Fruit fly (Drosophila melanogaster) whole organism, embryonic: Measurements from ENCODE around the gene CG15435.

Source experiments
- CG11504 ChIP-seq: fragments of 200-800 bp; sonication (Bioruptor generic); optimal IDR thresholded peaks from 3 replicates; lab custom pipeline; 2019; ENCODE audit warnings: missing biosample characterization, mild to moderate bottlenecking, missing genetic modification characterization, moderate library complexity
- CG12071 ChIP-seq: fragments of 200-800 bp; sonication (Bioruptor generic); optimal IDR thresholded peaks from 3 replicates; lab custom pipeline; 2018; ENCODE audit warnings: missing biosample characterization, mild to moderate bottlenecking, missing genetic modification characterization
- CG14014 ChIP-seq: fragments of 200-800 bp; sonication (Bioruptor generic); IDR thresholded peaks from 2 replicates; pipeline ENCODE4 v1.3.6; 2022; ENCODE audit warnings: missing biosample characterization, missing genetic modification characterization
- CG14050 ChIP-seq: fragments of 200-800 bp; sonication (Bioruptor generic); IDR thresholded peaks from 3 replicates; pipeline ENCODE4 v1.3.6; 2022; ENCODE audit warnings: missing biosample characterization, missing genetic modification characterization
- CG15479 ChIP-seq: fragments of 200-800 bp; sonication (Bioruptor generic); optimal IDR thresholded peaks from 3 replicates; lab custom pipeline; 2019; ENCODE audit warnings: missing biosample characterization, mild to moderate bottlenecking, missing genetic modification characterization, moderate library complexity
- CG15601 ChIP-seq: fragments of 200-800 bp; sonication (Bioruptor generic); optimal IDR thresholded peaks from 3 replicates; lab custom pipeline; 2019; ENCODE audit warnings: missing biosample characterization, mild to moderate bottlenecking, missing genetic modification characterization, moderate library complexity
- CG17359 ChIP-seq: fragments of 200-800 bp; sonication (Bioruptor generic); optimal IDR thresholded peaks from 3 replicates; lab custom pipeline; 2018; ENCODE audit warnings: missing biosample characterization, mild to moderate bottlenecking, missing genetic modification characterization, moderate library complexity
- CG30403 ChIP-seq: fragments of 200-800 bp; sonication (Bioruptor generic); optimal IDR thresholded peaks from 3 replicates; lab custom pipeline; 2016; ENCODE audit warnings: missing biosample characterization, missing genetic modification characterization
- CG31388 ChIP-seq: fragments of 200-800 bp; sonication (Bioruptor generic); optimal IDR thresholded peaks from 2 replicates; lab custom pipeline; 2016; ENCODE audit warnings: missing biosample characterization, missing genetic modification characterization
- CG32772 ChIP-seq: fragments of 200-800 bp; sonication (Bioruptor generic); IDR thresholded peaks from 2 replicates; pipeline ENCODE4 v1.3.6; 2022; ENCODE audit warnings: missing biosample characterization, missing genetic modification characterization
- CG3281 ChIP-seq: fragments of 200-800 bp; sonication (Bioruptor generic); optimal IDR thresholded peaks from 3 replicates; lab custom pipeline; 2017; ENCODE audit warnings: missing biosample characterization, mild to moderate bottlenecking, missing genetic modification characterization
- CG4854 ChIP-seq: fragments of 200-800 bp; sonication (Bioruptor generic); optimal IDR thresholded peaks from 2 replicates; lab custom pipeline; 2016; ENCODE audit warnings: missing biosample characterization, missing genetic modification characterization, inconsistent platforms
- CG5245 ChIP-seq: fragments of 200-800 bp; sonication (Bioruptor generic); optimal IDR thresholded peaks from 3 replicates; lab custom pipeline; 2016; ENCODE audit warnings: missing biosample characterization, missing genetic modification characterization
- CG6654 ChIP-seq: fragments of 200-800 bp; sonication (Bioruptor generic); optimal IDR thresholded peaks from 2 replicates; lab custom pipeline; 2017; ENCODE audit warnings: missing biosample characterization, mild to moderate bottlenecking, missing genetic modification characterization
- CG6683 ChIP-seq: fragments of 200-800 bp; sonication (Bioruptor generic); optimal IDR thresholded peaks from 2 replicates; lab custom pipeline; 2017; ENCODE audit warnings: missing biosample characterization, mild to moderate bottlenecking, missing genetic modification characterization, missing genetic modification reagents
- CG6689 ChIP-seq: fragments of 200-800 bp; sonication (Bioruptor generic); IDR thresholded peaks from 2 replicates; pipeline ENCODE4 v1.3.6; 2022; ENCODE audit warnings: missing biosample characterization, missing genetic modification characterization
- CG6791 ChIP-seq: fragments of 200-800 bp; sonication (Bioruptor generic); IDR thresholded peaks from 3 replicates; pipeline ENCODE4 v1.3.6; 2022; ENCODE audit warnings: missing biosample characterization, missing genetic modification characterization; ENCODE audit not compliant: partially characterized antibody
- CG6854 ChIP-seq: fragments of 200-800 bp; sonication (Bioruptor generic); optimal IDR thresholded peaks from 3 replicates; lab custom pipeline; 2017; ENCODE audit warnings: missing biosample characterization, mild to moderate bottlenecking, missing genetic modification characterization
- CG7271 ChIP-seq: fragments of 200-800 bp; sonication (Bioruptor generic); optimal IDR thresholded peaks from 2 replicates; lab custom pipeline; 2018; ENCODE audit warnings: missing biosample characterization, mild to moderate bottlenecking, missing genetic modification characterization, moderate library complexity
- CG9727 ChIP-seq: fragments of 200-800 bp; sonication (Bioruptor generic); optimal IDR thresholded peaks from 3 replicates; lab custom pipeline; 2017; ENCODE audit warnings: missing biosample characterization, mild to moderate bottlenecking, missing genetic modification characterization
- CG9932 ChIP-seq: fragments of 200-800 bp; sonication (Bioruptor generic); IDR thresholded peaks from 2 replicates; pipeline ENCODE4 v1.3.6; 2022; ENCODE audit warnings: missing biosample characterization, missing genetic modification characterization
- Dll ChIP-seq: fragments of 200-800 bp; sonication (Bioruptor generic); IDR thresholded peaks from 4 replicates; pipeline ENCODE4 v1.3.6; 2022; ENCODE audit warnings: missing biosample characterization, missing genetic modification characterization; ENCODE audit not compliant: partially characterized antibody
- Dref ChIP-seq: fragments of 200-800 bp; sonication (Bioruptor generic); IDR thresholded peaks from 2 replicates; pipeline ENCODE4 v1.3.6; 2022; ENCODE audit warnings: missing biosample characterization, missing genetic modification characterization
- HLH54F ChIP-seq: fragments of 200-800 bp; sonication (Bioruptor generic); optimal IDR thresholded peaks from 3 replicates; lab custom pipeline; 2016; ENCODE audit warnings: missing biosample characterization, missing genetic modification characterization
- MBD-R2 ChIP-seq: fragments of 200-800 bp; sonication (Bioruptor generic); IDR thresholded peaks from 2 replicates; pipeline ENCODE4 v1.3.6; 2022; ENCODE audit warnings: missing biosample characterization, missing genetic modification characterization
- Max ChIP-seq: fragments of 200-800 bp; sonication (Bioruptor generic); optimal IDR thresholded peaks from 2 replicates; lab custom pipeline; 2016; ENCODE audit warnings: missing biosample characterization, mild to moderate bottlenecking, missing genetic modification characterization
- NC2β ChIP-seq: fragments of 200-800 bp; sonication (Bioruptor generic); optimal IDR thresholded peaks from 2 replicates; lab custom pipeline; 2016; ENCODE audit warnings: missing biosample characterization, missing genetic modification characterization
- Nf-YB ChIP-seq: fragments of 200-800 bp; sonication (Bioruptor generic); optimal IDR thresholded peaks from 3 replicates; lab custom pipeline; 2019; ENCODE audit warnings: missing biosample characterization, mild to moderate bottlenecking, missing genetic modification characterization, moderate library complexity
- PHDP ChIP-seq: fragments of 200-800 bp; sonication (Bioruptor generic); optimal IDR thresholded peaks from 3 replicates; lab custom pipeline; 2018; ENCODE audit warnings: missing biosample characterization, mild to moderate bottlenecking, missing genetic modification characterization, moderate library complexity
- Sin3A ChIP-seq: fragments of >200 bp; optimal IDR thresholded peaks from 2 replicates; lab custom pipeline; 2018
- Six4 ChIP-seq: fragments of 200-800 bp; sonication (Bioruptor generic); optimal IDR thresholded peaks from 2 replicates; lab custom pipeline; 2016; ENCODE audit warnings: missing biosample characterization, missing genetic modification characterization
- Sox100B ChIP-seq: fragments of 200-800 bp; sonication (Bioruptor generic); optimal IDR thresholded peaks from 3 replicates; lab custom pipeline; 2018; ENCODE audit warnings: missing biosample characterization, mild to moderate bottlenecking, missing genetic modification characterization
- Sox102F ChIP-seq: fragments of 200-800 bp; sonication (Bioruptor generic); optimal IDR thresholded peaks from 2 replicates; lab custom pipeline; 2018; ENCODE audit warnings: missing biosample characterization, mild to moderate bottlenecking, missing genetic modification characterization, moderate library complexity
- Spps ChIP-seq: fragments of 200-800 bp; sonication (Bioruptor generic); optimal IDR thresholded peaks from 2 replicates; lab custom pipeline; 2018; ENCODE audit warnings: missing biosample characterization, mild to moderate bottlenecking, missing genetic modification characterization
- Trl ChIP-seq, 3 experiments: fragments of >200 bp in 2 of 3; fragments of 200-800 bp in 1 of 3; sonication (Bioruptor generic) in 1 of 3; optimal IDR thresholded peaks; 2 replicates in 1 of 3; 3 replicates in 2 of 3; lab custom pipeline; 2016 to 2017; ENCODE audit warnings: missing biosample characterization in 1 of 3, missing genetic modification characterization in 1 of 3
- abd-A ChIP-seq: fragments of 200-800 bp; sonication (Bioruptor generic); optimal IDR thresholded peaks from 3 replicates; lab custom pipeline; 2019; ENCODE audit warnings: missing biosample characterization, mild to moderate bottlenecking, missing genetic modification characterization, moderate library complexity
- bab2 ChIP-seq: fragments of 200-800 bp; sonication (Bioruptor generic); optimal IDR thresholded peaks from 2 replicates; lab custom pipeline; 2016; ENCODE audit warnings: missing biosample characterization, missing genetic modification characterization
- bigmax ChIP-seq: fragments of 200-800 bp; sonication (Bioruptor generic); optimal IDR thresholded peaks from 2 replicates; lab custom pipeline; 2018; ENCODE audit warnings: missing biosample characterization, mild to moderate bottlenecking, missing genetic modification characterization
- da ChIP-seq: fragments of 200-800 bp; sonication (Bioruptor generic); optimal IDR thresholded peaks from 2 replicates; lab custom pipeline; 2016; ENCODE audit warnings: missing biosample characterization, missing genetic modification characterization
- dimm ChIP-seq: fragments of 200-800 bp; sonication (Bioruptor generic); IDR thresholded peaks from 2 replicates; pipeline ENCODE4 v1.3.6; 2022; ENCODE audit warnings: missing biosample characterization, missing genetic modification characterization
- disco-r ChIP-seq: fragments of 200-800 bp; sonication (Bioruptor generic); optimal IDR thresholded peaks from 2 replicates; lab custom pipeline; 2016; ENCODE audit warnings: missing biosample characterization, missing genetic modification characterization
- emc ChIP-seq: fragments of 200-800 bp; sonication (Bioruptor generic); optimal IDR thresholded peaks from 2 replicates; lab custom pipeline; 2016; ENCODE audit warnings: missing biosample characterization, missing genetic modification characterization
- ems ChIP-seq: fragments of 200-800 bp; sonication (Bioruptor generic); optimal IDR thresholded peaks from 3 replicates; lab custom pipeline; 2016; ENCODE audit warnings: missing biosample characterization, missing genetic modification characterization
- exex ChIP-seq: fragments of 200-800 bp; sonication (Bioruptor generic); optimal IDR thresholded peaks from 4 replicates; lab custom pipeline; 2018; ENCODE audit warnings: missing biosample characterization, mild to moderate bottlenecking, missing genetic modification characterization, moderate library complexity
- ind ChIP-seq: fragments of 200-800 bp; sonication (Bioruptor generic); optimal IDR thresholded peaks from 3 replicates; lab custom pipeline; 2016; ENCODE audit warnings: missing biosample characterization, missing genetic modification characterization
- knrl ChIP-seq: fragments of 200-800 bp; sonication (Bioruptor generic); IDR thresholded peaks from 3 replicates; pipeline ENCODE4 v1.3.6; 2022; ENCODE audit warnings: missing biosample characterization, missing genetic modification characterization; ENCODE audit not compliant: partially characterized antibody
- lab ChIP-seq: fragments of 200-800 bp; sonication (Bioruptor generic); optimal IDR thresholded peaks from 3 replicates; lab custom pipeline; 2017; ENCODE audit warnings: missing biosample characterization, missing genetic modification characterization, mild to moderate bottlenecking, moderate library complexity, missing genetic modification reagents
- lilli ChIP-seq: fragments of 200-800 bp; sonication (Bioruptor generic); optimal IDR thresholded peaks from 3 replicates; lab custom pipeline; 2016; ENCODE audit warnings: missing biosample characterization, missing genetic modification characterization
- repo ChIP-seq: fragments of 200-800 bp; sonication (Bioruptor generic); optimal IDR thresholded peaks from 2 replicates; lab custom pipeline; 2016; ENCODE audit warnings: missing biosample characterization, missing genetic modification characterization
- sug ChIP-seq: fragments of 200-800 bp; optimal IDR thresholded peaks from 2 replicates; lab custom pipeline; 2019; ENCODE audit warnings: missing biosample characterization, mild to moderate bottlenecking, missing genetic modification characterization, moderate library complexity
- tin ChIP-seq: fragments of 200-800 bp; sonication (Bioruptor generic); optimal IDR thresholded peaks from 3 replicates; lab custom pipeline; 2016; ENCODE audit warnings: missing biosample characterization, missing genetic modification characterization

CG15435 gene

DNA sequence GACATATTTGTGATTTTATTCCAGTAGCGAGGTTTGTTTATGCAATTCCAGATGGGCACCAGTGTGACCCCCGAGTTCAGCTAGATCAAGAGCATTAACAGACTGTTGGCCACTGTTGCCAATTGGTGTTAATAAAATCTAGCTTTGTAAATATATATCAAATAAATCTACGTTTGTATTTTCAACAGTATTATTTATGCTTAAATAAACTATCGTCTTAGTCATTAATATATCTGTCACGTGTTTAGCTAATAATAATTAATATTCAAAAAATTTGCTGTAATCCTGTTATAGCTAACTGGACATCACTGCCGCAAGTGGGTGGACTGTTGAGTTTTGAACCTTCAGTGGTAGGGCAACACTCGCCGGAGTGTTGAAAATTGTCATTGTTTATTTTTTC is at the start of gene CG15435, which contains the start of gene mRpL27 (continued):
- TF ChIP-seq bigmax (GFP tag; lab: Kevin White, UChicago) (no peak), CG7271 (tag; lab: Kevin White, UChicago) (no peak), CG9932 (GFP tag; lab: Robert Waterston, UW) (peak; percentile 48), Max (GFP tag; lab: Kevin White, UChicago) (peak; percentile 53), exex (no peak), CG11504 (tag; lab: Kevin White, UChicago) (no peak), CG3281 (GFP tag; lab: Kevin White, UChicago) (peak; percentile 50), tin (GFP tag; lab: Kevin White, UChicago) (no peak), CG17359 (tag; lab: Kevin White, UChicago) (no peak), CG32772 (GFP tag; lab: Robert Waterston, UW) (no peak), CG6854 (GFP tag; lab: Kevin White, UChicago) (no peak), da (no peak), CG12071 (GFP tag; lab: Kevin White, UChicago) (no peak), Spps (tag; lab: Kevin White, UChicago) (no peak), CG6654 (GFP tag; lab: Kevin White, UChicago) (no peak), Six4 (GFP tag; lab: Kevin White, UChicago) (no peak), CG30403 (GFP tag; lab: Kevin White, UChicago) (peak; percentile 54), Sox102F (GFP tag; lab: Kevin White, UChicago) (no peak), Trl (optimal IDR thresholded peaks at IDR 0.05; lab: Kevin White, UChicago) (no peak), Trl (GFP tag; optimal IDR thresholded peaks at IDR 0.05; lab: Kevin White, UChicago) (no peak), CG6683 (GFP tag; lab: Kevin White, UChicago) (peak; percentile 27), repo (no peak), lilli (peak; percentile 49), HLH54F (GFP tag; lab: Kevin White, UChicago) (peak; percentile 32), dimm (GFP tag; lab: Robert Waterston, UW) (no peak), sug (tag; lab: Kevin White, UChicago) (peak; percentile 60), ems (GFP tag; lab: Kevin White, UChicago) (peak; percentile 35), NC2β (GFP tag; lab: Kevin White, UChicago) (no peak), Dref (no peak), CG14014 (no peak), Sin3A (lab: Kevin White, UChicago) (peak; percentile 77), CG15479 (peak; percentile 70), Dll (GFP tag; lab: Robert Waterston, UW) (no peak), ind (GFP tag; lab: Kevin White, UChicago) (no peak), lab (GFP tag; lab: Kevin White, UChicago) (peak; percentile 35), CG6689 (GFP tag; lab: Robert Waterston, UW) (no peak), Sox100B (no peak), disco-r (GFP tag; lab: Kevin White, UChicago) (no peak), CG31388 (GFP tag; lab: Kevin White, UChicago) (no peak), knrl (GFP tag; lab: Robert Waterston, UW) (no peak), PHDP (tag; lab: Kevin White, UChicago) (peak; percentile 45), emc (no peak), CG15601 (tag; lab: Kevin White, UChicago) (peak; percentile 69), CG14050 (GFP tag; lab: Robert Waterston, UW) (no peak), Nf-YB (no peak), bab2 (no peak), abd-A (tag; lab: Kevin White, UChicago) (no peak), CG4854 (GFP tag; lab: Kevin White, UChicago) (peak; percentile 88), CG9727 (GFP tag; lab: Kevin White, UChicago) (peak; percentile 15), MBD-R2 (GFP tag; lab: Robert Waterston, UW) (peak; percentile 71), CG6791 (GFP tag; lab: Robert Waterston, UW) (no peak), CG5245 (no peak)
